Worm (Caenorhabditis elegans): ENCODE data around the gene F22B7.3.

The F22B7.3 gene

DNA sequence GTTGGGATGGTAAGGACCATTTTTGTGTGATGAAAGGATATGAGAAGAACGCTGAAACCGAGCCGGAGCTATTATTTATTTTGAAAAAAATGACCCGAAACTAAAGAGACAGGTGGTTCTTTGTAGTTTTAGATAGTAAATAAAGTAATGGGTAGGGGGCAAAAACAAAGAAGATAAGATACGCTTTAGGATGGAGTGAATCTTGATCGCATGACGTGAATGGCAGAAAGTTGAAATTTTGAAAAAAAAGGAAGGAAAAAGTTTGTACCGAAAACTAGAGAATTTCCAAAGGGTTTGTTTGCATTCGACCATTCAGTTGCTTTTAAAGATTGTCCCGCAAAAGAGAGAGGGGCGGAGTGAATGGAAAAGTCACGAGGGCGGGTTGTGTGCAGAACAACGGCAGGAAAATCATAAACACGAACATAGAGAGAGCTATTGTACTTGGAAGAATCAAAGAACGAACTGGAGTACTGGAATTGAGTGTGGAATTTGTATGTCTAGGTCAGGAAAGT is 5.2 kb downstream of the F22B7.3 start, which contains the start of gene F22B7.9 (continued):
- no peak for TF ChIP-seq unc-98 (GFP tag; IDR thresholded peaks at IDR 0.05)
- TF ChIP-seq efl-1 (optimal IDR thresholded peaks at IDR 0.05) = no peak
- TF ChIP-seq efl-1 (GFP tag; optimal IDR thresholded peaks at IDR 0.05 in 1 of 2) = peak in 1 of 2 experiments; percentile 16
- TF ChIP-seq pag-3 (tag; optimal IDR thresholded peaks at IDR 0.05; ENCODE audit: borderline replicate concordance, insufficient read depth) = no peak
- no peak for TF ChIP-seq jun-1 (tag; optimal IDR thresholded peaks at IDR 0.05)
- peak; percentile 83 for TF ChIP-seq ama-1 (optimal IDR thresholded peaks at IDR 0.05)
- TF ChIP-seq fos-1 (tag; optimal IDR thresholded peaks at IDR 0.05) = no peak
- TF ChIP-seq tbx-2 (tag; optimal IDR thresholded peaks at IDR 0.05) = peak; percentile 23
- peak; percentile 71 for TF ChIP-seq nhr-20 (tag; optimal IDR thresholded peaks at IDR 0.05)
- TF ChIP-seq mab-9 (GFP tag; IDR thresholded peaks at IDR 0.05) = no peak
- TF ChIP-seq vab-15 (tag; optimal IDR thresholded peaks at IDR 0.05) = no peak
- TF ChIP-seq sup-37 (GFP tag; optimal IDR thresholded peaks at IDR 0.05) = no peak
- TF ChIP-seq nhr-11 (tag; optimal IDR thresholded peaks at IDR 0.05) = no peak
- TF ChIP-seq mef-2 (tag; optimal IDR thresholded peaks at IDR 0.05) = no peak
- TF ChIP-seq isw-1 (GFP tag; IDR thresholded peaks at IDR 0.05) = no peak
- peak; percentile 30 for TF ChIP-seq nhr-47 (tag; optimal IDR thresholded peaks at IDR 0.05)
- no peak for TF ChIP-seq fkh-10 (GFP tag; optimal IDR thresholded peaks at IDR 0.05)
- TF ChIP-seq efl-3 (GFP tag; optimal IDR thresholded peaks at IDR 0.05) = no peak
- no peak for TF ChIP-seq aly-2 (tag; optimal IDR thresholded peaks at IDR 0.05)
- peak in 1 of 2 experiments; percentile 34 for TF ChIP-seq lin-35 (GFP tag; optimal IDR thresholded peaks at IDR 0.05)
- no peak for TF ChIP-seq Y116A8C.19 (tag; optimal IDR thresholded peaks at IDR 0.05; ENCODE audit: borderline replicate concordance)
- TF ChIP-seq unc-86 (tag; optimal IDR thresholded peaks at IDR 0.05) = no peak
- peak; percentile 26 for TF ChIP-seq lin-14 (GFP tag; optimal IDR thresholded peaks at IDR 0.05)
- TF ChIP-seq unc-30 (tag; optimal IDR thresholded peaks at IDR 0.05) = no peak
- no peak for TF ChIP-seq ceh-8 (GFP tag; optimal IDR thresholded peaks at IDR 0.05)
- peak; percentile 20 for TF ChIP-seq nhr-90 (tag; optimal IDR thresholded peaks at IDR 0.05; ENCODE audit: poor library complexity)
- TF ChIP-seq sptf-1 (tag; optimal IDR thresholded peaks at IDR 0.05) = no peak
- no peak for TF ChIP-seq C04F5.9 (tag; optimal IDR thresholded peaks at IDR 0.05)
- peak in 2 of 6 experiments; percentile 38 to 51 for TF ChIP-seq elt-3 (tag; optimal IDR thresholded peaks at IDR 0.05)
- TF ChIP-seq C34B4.2 (tag; optimal IDR thresholded peaks at IDR 0.05) = no peak
- no peak for TF ChIP-seq nhr-28 (tag; optimal IDR thresholded peaks at IDR 0.05)
- TF ChIP-seq elt-2 (tag; optimal IDR thresholded peaks at IDR 0.05) = peak; percentile 54
- no peak for TF ChIP-seq nhr-237 (tag; optimal IDR thresholded peaks at IDR 0.05)
- TF ChIP-seq xbp-1 (tag; optimal IDR thresholded peaks at IDR 0.05) = no peak
- no peak for TF ChIP-seq pax-3 (tag; optimal IDR thresholded peaks at IDR 0.05)
- TF ChIP-seq sox-4 (tag; optimal IDR thresholded peaks at IDR 0.05) = no peak
- TF ChIP-seq nhr-85 (tag) = peak; percentile 81
- no peak for TF ChIP-seq irx-1 (tag; optimal IDR thresholded peaks at IDR 0.05)
- TF ChIP-seq lin-15B (tag; optimal IDR thresholded peaks at IDR 0.05) = no peak
- peak; percentile 11 for TF ChIP-seq rnt-1 (tag; optimal IDR thresholded peaks at IDR 0.05)
- no peak for TF ChIP-seq tlp-1 (tag; optimal IDR thresholded peaks at IDR 0.05)
- no peak for TF ChIP-seq egl-27 (tag; optimal IDR thresholded peaks at IDR 0.05)
- no peak for TF ChIP-seq swsn-7 (tag; optimal IDR thresholded peaks at IDR 0.05)

DNA sequence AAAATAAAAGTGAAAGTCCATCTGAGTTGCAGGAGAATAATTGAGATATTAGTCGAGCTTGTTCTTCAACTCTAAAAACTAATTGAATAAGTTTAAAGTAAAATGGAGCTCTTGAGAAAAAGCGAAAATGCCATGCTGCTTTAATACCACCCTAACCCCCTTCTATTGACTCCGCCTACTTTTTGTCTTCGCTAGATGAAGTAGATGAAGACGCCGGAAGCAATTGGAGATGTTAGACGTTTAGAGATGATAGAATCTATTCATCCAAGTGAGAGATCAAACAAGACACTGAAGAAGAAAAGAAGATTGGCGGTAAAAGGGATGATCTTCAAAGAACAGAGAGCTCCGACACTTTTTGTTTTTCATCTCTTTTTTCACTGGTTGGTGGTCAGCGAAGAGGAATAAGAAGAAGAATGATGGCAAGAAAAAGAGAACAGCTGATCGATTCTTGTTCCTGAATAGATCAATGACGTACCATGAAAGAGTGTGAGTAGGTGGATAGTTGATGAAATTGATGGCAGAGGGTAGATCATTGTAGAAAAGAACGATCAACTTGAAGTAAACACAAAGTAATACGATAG is 5.8 kb downstream of the F22B7.3 start:
- TF ChIP-seq snu-23 (GFP tag; optimal IDR thresholded peaks at IDR 0.05) (peak; percentile 0), ceh-88 (GFP tag; IDR thresholded peaks at IDR 0.05) (no peak), swsn-7 (tag; optimal IDR thresholded peaks at IDR 0.05) (no peak), nhr-84 (tag; optimal IDR thresholded peaks at IDR 0.05) (no peak), unc-62 (GFP tag; optimal IDR thresholded peaks at IDR 0.05) (no peak), grh-1 (GFP tag; IDR thresholded peaks at IDR 0.05) (no peak), C16A3.4 (tag; optimal IDR thresholded peaks at IDR 0.05) (no peak), ztf-4 (tag; optimal IDR thresholded peaks at IDR 0.05) (no peak), pag-3 (tag; optimal IDR thresholded peaks at IDR 0.05; ENCODE audit: borderline replicate concordance, insufficient read depth) (peak; percentile 11), nhr-71 (tag; optimal IDR thresholded peaks at IDR 0.05) (peak; percentile 45), nhr-20 (tag; optimal IDR thresholded peaks at IDR 0.05) (peak; percentile 18), lir-3 (tag; optimal IDR thresholded peaks at IDR 0.05; ENCODE audit: poor library complexity) (no peak), ceh-90 (tag; optimal IDR thresholded peaks at IDR 0.05) (no peak), dpl-1 (GFP tag; optimal IDR thresholded peaks at IDR 0.05) (peak in 1 of 3 experiments; percentile 25), hlh-4 (tag; optimal IDR thresholded peaks at IDR 0.05) (no peak)

All from whole organism, L1 larva.